Worm (Caenorhabditis elegans): Measurements from ENCODE around the gene hsp-1.

- TF ChIP-seq ceh-58 (GFP tag; IDR thresholded peaks at IDR 0.05) = no peak
- no peak for TF ChIP-seq hlh-12 (tag; optimal IDR thresholded peaks at IDR 0.05)
- TF ChIP-seq egrh-3 (GFP tag; IDR thresholded peaks at IDR 0.05) = no peak
- TF ChIP-seq unc-62 (GFP tag; optimal IDR thresholded peaks at IDR 0.05) = no peak
- no peak for TF ChIP-seq unc-130 (GFP tag; optimal IDR thresholded peaks at IDR 0.05)
- no peak for TF ChIP-seq ets-4 (GFP tag; optimal IDR thresholded peaks at IDR 0.05)
- TF ChIP-seq mxl-1 (tag; optimal IDR thresholded peaks at IDR 0.05) = no peak
- TF ChIP-seq cebp-2 (GFP tag; IDR thresholded peaks at IDR 0.05) = no peak
- TF ChIP-seq F33H1.4 (GFP tag; IDR thresholded peaks at IDR 0.05) = no peak
- TF ChIP-seq snpc-4 (GFP tag; optimal IDR thresholded peaks at IDR 0.05) = no peak
- no peak for TF ChIP-seq snpc-4 (tag; optimal IDR thresholded peaks at IDR 0.05)
- no peak for TF ChIP-seq nhr-80 (tag; optimal IDR thresholded peaks at IDR 0.05)
- no peak for TF ChIP-seq hsf-1 (GFP tag; IDR thresholded peaks at IDR 0.05)
- TF ChIP-seq ama-1 (optimal IDR thresholded peaks at IDR 0.05) = no peak
- no peak for TF ChIP-seq ama-1 (GFP tag; optimal IDR thresholded peaks at IDR 0.05)
Observed at ce11 chrIV:17237029-17237428, 41.7 kb upstream of the hsp-1 start.

Data from whole organism, young adult.